Worm (Caenorhabditis elegans) whole organism, L2 larva: ENCODE results near the gene arle-14.

Experiments
- ceh-82 ChIP-seq: fragments of 150-350 bp; optimal IDR thresholded peaks from 2 replicates; lab custom pipeline; 2014; ENCODE audit warnings: missing biosample characterization, missing genetic modification characterization
- nhr-12 ChIP-seq: fragments of 150-350 bp; optimal IDR thresholded peaks from 2 replicates; lab custom pipeline; 2014; ENCODE audit warnings: missing biosample characterization, missing genetic modification characterization
- nhr-77 ChIP-seq: fragments of 150-350 bp; optimal IDR thresholded peaks from 2 replicates; lab custom pipeline; 2014; ENCODE audit warnings: missing biosample characterization, missing genetic modification characterization
- skn-1 ChIP-seq: sonication (generic microtip); optimal IDR thresholded peaks from 2 replicates; lab custom pipeline; 2017; ENCODE audit warnings: missing biosample characterization, missing genetic modification characterization
- snpc-4 ChIP-seq: fragments of 150-350 bp; optimal IDR thresholded peaks from 2 replicates; lab custom pipeline; 2014; ENCODE audit warnings: missing biosample characterization, missing genetic modification characterization
- unc-62 ChIP-seq: fragments of 150-350 bp; optimal IDR thresholded peaks from 2 replicates; lab custom pipeline; 2014; ENCODE audit warnings: missing biosample characterization, missing genetic modification reagents, missing genetic modification characterization

DNA sequence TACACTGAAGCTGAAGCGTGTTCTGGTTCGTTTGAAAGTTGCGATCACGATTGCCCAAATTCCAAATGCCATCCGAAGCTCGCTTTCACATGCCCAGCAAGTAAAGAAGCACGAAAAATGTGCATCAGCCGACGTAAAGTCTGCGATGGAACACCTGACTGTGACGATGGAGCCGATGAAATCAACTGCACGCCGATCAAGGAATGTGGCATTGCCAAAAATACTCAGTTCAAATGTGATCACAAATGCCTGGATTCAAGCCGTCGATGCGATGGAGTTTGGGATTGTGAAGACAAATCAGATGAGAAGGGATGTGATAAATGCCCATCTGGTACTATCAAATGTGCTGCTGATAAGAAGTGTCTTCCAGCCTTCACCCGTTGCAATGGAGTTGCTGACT is 36.7 kb downstream of the arle-14 start:
- TF ChIP-seq nhr-12 (tag; lab: Kevin White, UChicago) (no peak), unc-62 (GFP tag; lab: Kevin White, UChicago) (no peak), nhr-77 (no peak), skn-1 (tag; lab: Kevin White, UChicago) (no peak), snpc-4 (tag; lab: Kevin White, UChicago) (no peak), ceh-82 (tag; lab: Kevin White, UChicago) (no peak)
